Comparison of ENCODE assay signal across 4 fruit fly cellular contexts in genomic region chr3R:26081380-26081991, dm6.
TF ChIP-seq lines count a peak whose summit lies in the region.

No protein-coding gene starts in this region.

- no peak for TF ChIP-seq CTCF in whole organism, embryonic (GFP tag; optimal IDR thresholded peaks at IDR 0.05; lab: Kevin White, UChicago)

TF ChIP-seq in whole organism, embryonic, 481 proteins besides CTCF, POLR2A, EP300 and RAD21 (continues in another document):
- TF ChIP-seq Atf3 (GFP tag; optimal IDR thresholded peaks at IDR 0.05; lab: Kevin White, UChicago) = no peak
- no peak for TF ChIP-seq CG7357 (GFP tag; IDR thresholded peaks at IDR 0.05; lab: Robert Waterston, UW)
- no peak for TF ChIP-seq CG16863 (GFP tag; optimal IDR thresholded peaks at IDR 0.05; lab: Kevin White, UChicago)
- TF ChIP-seq stc (GFP tag; IDR thresholded peaks at IDR 0.05; lab: Robert Waterston, UW) = 0 out of 2 replicates have a peak, but pooled peaks have one; percentile 29
- TF ChIP-seq fd96Cb (tag; optimal IDR thresholded peaks at IDR 0.05; lab: Kevin White, UChicago) = peak; percentile 65
- peak; percentile 73 for TF ChIP-seq nmo (GFP tag; optimal IDR thresholded peaks at IDR 0.05; lab: Kevin White, UChicago)
- TF ChIP-seq yki (optimal IDR thresholded peaks at IDR 0.05; lab: Kevin White, UChicago) = no peak
- TF ChIP-seq CG32772 (GFP tag; IDR thresholded peaks at IDR 0.05; lab: Robert Waterston, UW) = no peak
- peak; percentile 51 for TF ChIP-seq CG2202 (tag; optimal IDR thresholded peaks at IDR 0.05; lab: Kevin White, UChicago)
- TF ChIP-seq croc (GFP tag; conservative IDR thresholded peaks at IDR 0.05; lab: Robert Waterston, UW) = peak; percentile 52; the same call in 2 of the 3 replicates
- TF ChIP-seq bab2 (GFP tag; optimal IDR thresholded peaks at IDR 0.05; lab: Kevin White, UChicago) = peak; percentile 9
- peak; percentile 26 for TF ChIP-seq CG5180 (GFP tag; optimal IDR thresholded peaks at IDR 0.05; lab: Kevin White, UChicago)
- peak; percentile 56 for TF ChIP-seq Sox100B (GFP tag; optimal IDR thresholded peaks at IDR 0.05; lab: Kevin White, UChicago)
- 0 out of 3 replicates have a peak, but pooled peaks have one; percentile 54 for TF ChIP-seq so (GFP tag; IDR thresholded peaks at IDR 0.05; lab: Robert Waterston, UW)
- TF ChIP-seq CG12744 (GFP tag; optimal IDR thresholded peaks at IDR 0.05; lab: Kevin White, UChicago) = no peak
- TF ChIP-seq CG10565 (GFP tag; optimal IDR thresholded peaks at IDR 0.05; lab: Kevin White, UChicago) = no peak
- TF ChIP-seq Neu2 (GFP tag; optimal IDR thresholded peaks at IDR 0.05; lab: Kevin White, UChicago; ENCODE audit: borderline replicate concordance) = no peak
- peak in 1 of 2 experiments; percentile 47 for TF ChIP-seq Eip74EF (GFP tag; optimal IDR thresholded peaks at IDR 0.05; lab: Kevin White, UChicago)
- TF ChIP-seq bcd (GFP tag; optimal IDR thresholded peaks at IDR 0.05; lab: Kevin White, UChicago) = peak; percentile 38
- TF ChIP-seq NK7.1 (GFP tag; optimal IDR thresholded peaks at IDR 0.05; lab: Kevin White, UChicago) = no peak
- TF ChIP-seq pfk (GFP tag; optimal IDR thresholded peaks at IDR 0.05; lab: Kevin White, UChicago) = no peak
- TF ChIP-seq CG2712 (tag; optimal IDR thresholded peaks at IDR 0.05; lab: Kevin White, UChicago) = peak; percentile 82

TF ChIP-seq in whole organism, prepupa, 60 proteins besides CTCF, POLR2A, EP300 and RAD21 (continues in another document):
- TF ChIP-seq eg (GFP tag; IDR thresholded peaks at IDR 0.05; lab: Robert Waterston, UW) (peak; percentile 78), salr (GFP tag; optimal IDR thresholded peaks at IDR 0.05; lab: Kevin White, UChicago) (peak; percentile 34 to 50), Sox15 (GFP tag; optimal IDR thresholded peaks at IDR 0.05; lab: Kevin White, UChicago) (peak; percentile 19), Eip93F (GFP tag; optimal IDR thresholded peaks at IDR 0.05; lab: Kevin White, UChicago) (no peak), dsx (GFP tag; optimal IDR thresholded peaks at IDR 0.05; lab: Kevin White, UChicago; ENCODE audit: poor library complexity, severe bottlenecking) (peak; percentile 79), Eip78C (GFP tag; lab: Kevin White, UChicago) (peak; percentile 94), svp (GFP tag; lab: Kevin White, UChicago) (peak; percentile 90), cyc (GFP tag; optimal IDR thresholded peaks at IDR 0.05; lab: Kevin White, UChicago) (peak; percentile 73), Gug (GFP tag; IDR thresholded peaks at IDR 0.05; lab: Robert Waterston, UW) (peak; percentile 49), esn (GFP tag; optimal IDR thresholded peaks at IDR 0.05; lab: Kevin White, UChicago) (peak; percentile 83), CG11294 (GFP tag; IDR thresholded peaks at IDR 0.05; lab: Robert Waterston, UW) (no peak), net (GFP tag; optimal IDR thresholded peaks at IDR 0.05; lab: Kevin White, UChicago) (peak; percentile 55), CG6792 (GFP tag; optimal IDR thresholded peaks at IDR 0.05; lab: Kevin White, UChicago) (peak; percentile 73), CG7368 (GFP tag; optimal IDR thresholded peaks at IDR 0.05; lab: Kevin White, UChicago) (peak; percentile 56), Ets21C (GFP tag; optimal IDR thresholded peaks at IDR 0.05; lab: Kevin White, UChicago) (peak; percentile 51), CG8119 (GFP tag; IDR thresholded peaks at IDR 0.05; lab: Robert Waterston, UW) (peak; percentile 78), CG9139 (GFP tag; optimal IDR thresholded peaks at IDR 0.05; lab: Kevin White, UChicago) (peak; percentile 55), Eip75B (GFP tag; optimal IDR thresholded peaks at IDR 0.05; lab: Kevin White, UChicago) (peak; percentile 81), CG16779 (tag; optimal IDR thresholded peaks at IDR 0.05; lab: Kevin White, UChicago) (peak; percentile 52), Hr38 (GFP tag; optimal IDR thresholded peaks at IDR 0.05; lab: Kevin White, UChicago) (no peak), topi (GFP tag; optimal IDR thresholded peaks at IDR 0.05; lab: Kevin White, UChicago) (peak; percentile 80), CG6163 (GFP tag; IDR thresholded peaks at IDR 0.05; lab: Robert Waterston, UW) (peak; percentile 86), CG4318 (GFP tag; optimal IDR thresholded peaks at IDR 0.05; lab: Kevin White, UChicago) (peak; percentile 10), CG6854 (GFP tag; optimal IDR thresholded peaks at IDR 0.05; lab: Kevin White, UChicago) (peak; percentile 67)

TF ChIP-seq in whole organism, pupa, 21 proteins besides CTCF, POLR2A, EP300 and RAD21:
- peak; percentile 78 for TF ChIP-seq CG14655 (GFP tag; optimal IDR thresholded peaks at IDR 0.05; lab: Kevin White, UChicago)
- TF ChIP-seq CG10348 (GFP tag; IDR thresholded peaks at IDR 0.05; lab: Robert Waterston, UW) = no peak
- peak; percentile 44; the same call in 1 of the 2 replicates for TF ChIP-seq rn (GFP tag; IDR thresholded peaks at IDR 0.05; lab: Robert Waterston, UW)
- peak; percentile 34 for TF ChIP-seq CG13204 (GFP tag; optimal IDR thresholded peaks at IDR 0.05; lab: Kevin White, UChicago)
- peak; percentile 70 for TF ChIP-seq Ets98B (GFP tag; IDR thresholded peaks at IDR 0.05; lab: Robert Waterston, UW)
- peak; percentile 79 for TF ChIP-seq CG15710 (tag; optimal IDR thresholded peaks at IDR 0.05; lab: Kevin White, UChicago)
- 0 out of 3 replicates have a peak, but pooled peaks have one; percentile 46 for TF ChIP-seq fd96Ca (GFP tag; IDR thresholded peaks at IDR 0.05; lab: Robert Waterston, UW)
- TF ChIP-seq CG12605 (GFP tag; IDR thresholded peaks at IDR 0.05; lab: Robert Waterston, UW) = peak; percentile 65; the same call in 1 of the 2 replicates
- TF ChIP-seq gl (tag; optimal IDR thresholded peaks at IDR 0.05; lab: Kevin White, UChicago) = peak; percentile 50
- peak; percentile 68 for TF ChIP-seq CG34367 (tag; optimal IDR thresholded peaks at IDR 0.05; lab: Kevin White, UChicago)
- peak; percentile 83 for TF ChIP-seq CG8159 (tag; optimal IDR thresholded peaks at IDR 0.05; lab: Kevin White, UChicago)
- peak; percentile 74 for TF ChIP-seq CG8301 (tag; optimal IDR thresholded peaks at IDR 0.05; lab: Kevin White, UChicago)
- peak; percentile 64; the same call in 2 of the 3 replicates for TF ChIP-seq CG4496 (GFP tag; IDR thresholded peaks at IDR 0.05; lab: Robert Waterston, UW)
- peak; percentile 78 for TF ChIP-seq CG9948 (tag; optimal IDR thresholded peaks at IDR 0.05; lab: Kevin White, UChicago)
- TF ChIP-seq Pif1A (GFP tag; optimal IDR thresholded peaks at IDR 0.05; lab: Kevin White, UChicago) = peak; percentile 74
- no peak for TF ChIP-seq D1 (tag; optimal IDR thresholded peaks at IDR 0.05; lab: Kevin White, UChicago)
- TF ChIP-seq Snoo (tag; optimal IDR thresholded peaks at IDR 0.05; lab: Kevin White, UChicago) = peak; percentile 77
- TF ChIP-seq EcR (GFP tag; optimal IDR thresholded peaks at IDR 0.05; lab: Kevin White, UChicago) = no peak
- peak; percentile 66 for TF ChIP-seq Pif1B (GFP tag; optimal IDR thresholded peaks at IDR 0.05; lab: Kevin White, UChicago)
- TF ChIP-seq CG17806 (tag; optimal IDR thresholded peaks at IDR 0.05; lab: Kevin White, UChicago) = peak; percentile 78
- peak; percentile 50; the same call in 1 of the 2 replicates for TF ChIP-seq CG32121 (GFP tag; IDR thresholded peaks at IDR 0.05; lab: Robert Waterston, UW)

TF ChIP-seq in whole organism, wandering third instar larva, 38 proteins besides CTCF, POLR2A, EP300 and RAD21:
- TF ChIP-seq sage (GFP tag; optimal IDR thresholded peaks at IDR 0.05; lab: Kevin White, UChicago) (peak; percentile 33), OdsH (GFP tag; optimal IDR thresholded peaks at IDR 0.05; lab: Kevin White, UChicago) (peak; percentile 60), rgr (GFP tag; optimal IDR thresholded peaks at IDR 0.05; lab: Kevin White, UChicago) (peak; percentile 64), N (GFP tag; optimal IDR thresholded peaks at IDR 0.05; lab: Kevin White, UChicago) (no peak), CG32264 (GFP tag; optimal IDR thresholded peaks at IDR 0.05; lab: Kevin White, UChicago) (no peak), Jra (GFP tag; optimal IDR thresholded peaks at IDR 0.05; lab: Kevin White, UChicago) (peak; percentile 29), Sp1 (GFP tag; optimal IDR thresholded peaks at IDR 0.05; lab: Kevin White, UChicago) (peak; percentile 75), brk (GFP tag; optimal IDR thresholded peaks at IDR 0.05; lab: Kevin White, UChicago) (peak; percentile 61), dl (GFP tag; optimal IDR thresholded peaks at IDR 0.05; lab: Kevin White, UChicago; ENCODE audit: insufficient read depth in 1 of 2, partially characterized antibody in 2 of 2) (no peak), psq (GFP tag; optimal IDR thresholded peaks at IDR 0.05; lab: Kevin White, UChicago) (peak; percentile 54), br (GFP tag; optimal IDR thresholded peaks at IDR 0.05; lab: Kevin White, UChicago) (peak; percentile 62), Rel (GFP tag; optimal IDR thresholded peaks at IDR 0.05; lab: Kevin White, UChicago) (peak; percentile 3), Rel (tag; optimal IDR thresholded peaks at IDR 0.05; lab: Kevin White, UChicago) (no peak), dmrt93B (GFP tag; optimal IDR thresholded peaks at IDR 0.05; lab: Kevin White, UChicago) (peak; percentile 43), tai (GFP tag; optimal IDR thresholded peaks at IDR 0.05; lab: Kevin White, UChicago) (no peak), foxo (GFP tag; optimal IDR thresholded peaks at IDR 0.05; lab: Kevin White, UChicago) (peak in 1 of 2 experiments; percentile 78), HLH106 (tag; optimal IDR thresholded peaks at IDR 0.05; lab: Kevin White, UChicago) (peak; percentile 76), h (GFP tag; optimal IDR thresholded peaks at IDR 0.05; lab: Kevin White, UChicago) (peak; percentile 79), fru (GFP tag; optimal IDR thresholded peaks at IDR 0.05; lab: Kevin White, UChicago) (peak; percentile 69), pan (optimal IDR thresholded peaks at IDR 0.05; lab: Kevin White, UChicago) (no peak), Hr78 (GFP tag; optimal IDR thresholded peaks at IDR 0.05; lab: Kevin White, UChicago) (no peak), ey (GFP tag; optimal IDR thresholded peaks at IDR 0.05; lab: Kevin White, UChicago) (peak; percentile 47), Hnf4 (GFP tag; optimal IDR thresholded peaks at IDR 0.05; lab: Kevin White, UChicago) (peak; percentile 40), woc (GFP tag; optimal IDR thresholded peaks at IDR 0.05; lab: Kevin White, UChicago) (peak; percentile 8), CG9705 (GFP tag; optimal IDR thresholded peaks at IDR 0.05; lab: Kevin White, UChicago) (peak; percentile 8)

Comparison
In these comparisons a context has a peak if more than half of its experiments do, and no peak if none do; other contexts are left out.
1. Of the 7 proteins assayed by ChIP-seq in both whole organism, embryonic and whole organism, prepupa: peak only in whole organism, embryonic: none; only in whole organism, prepupa: CG16779, CG6854, Gug, Hr39 and Lpt; in both: Blimp-1 and Sox102F; in neither: 0.